Worm (Caenorhabditis elegans): ENCODE measurements around the gene col-150.

DNA sequence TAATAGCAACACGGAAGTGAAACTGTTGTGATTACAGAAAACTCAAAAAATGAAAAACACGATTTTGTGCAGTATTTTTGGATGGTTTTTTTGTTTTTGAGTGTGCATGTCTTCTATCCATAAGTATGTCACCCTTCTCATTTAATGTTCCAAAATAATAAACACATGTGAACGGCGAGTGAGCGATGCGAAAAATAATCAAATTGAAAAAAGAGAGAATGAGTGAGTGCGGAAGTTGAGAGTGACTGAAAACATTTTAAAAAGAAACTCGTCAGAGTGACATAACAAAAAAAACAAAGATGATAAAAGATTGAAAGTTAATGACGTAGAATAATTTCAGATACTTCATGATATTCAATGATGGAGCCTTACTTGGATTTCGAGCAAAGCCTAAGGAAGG lies 44.9 kb downstream of the col-150 start:
- TF ChIP-seq nhr-90 (tag; optimal IDR thresholded peaks at IDR 0.05; ENCODE audit: poor library complexity), result no peak
- no peak for TF ChIP-seq ama-1 (optimal IDR thresholded peaks at IDR 0.05)
- no peak for TF ChIP-seq C34B4.2 (tag; optimal IDR thresholded peaks at IDR 0.05)
- TF ChIP-seq nhr-77 (tag; optimal IDR thresholded peaks at IDR 0.05), result no peak
- no peak for TF ChIP-seq ceh-63 (GFP tag; optimal IDR thresholded peaks at IDR 0.05)
- TF ChIP-seq sox-4 (tag; optimal IDR thresholded peaks at IDR 0.05), result no peak
- TF ChIP-seq unc-62 (GFP tag; optimal IDR thresholded peaks at IDR 0.05), result no peak
- no peak for TF ChIP-seq fkh-10 (GFP tag; optimal IDR thresholded peaks at IDR 0.05)
- TF ChIP-seq unc-30 (tag; optimal IDR thresholded peaks at IDR 0.05), result no peak
- TF ChIP-seq mep-1 (tag; optimal IDR thresholded peaks at IDR 0.05), result no peak
- no peak for TF ChIP-seq ces-1 (GFP tag; optimal IDR thresholded peaks at IDR 0.05)
- TF ChIP-seq sup-37 (GFP tag; optimal IDR thresholded peaks at IDR 0.05), result no peak
- TF ChIP-seq nhr-47 (tag; optimal IDR thresholded peaks at IDR 0.05), result no peak
- TF ChIP-seq efl-1 (optimal IDR thresholded peaks at IDR 0.05), result no peak
- TF ChIP-seq efl-1 (GFP tag; optimal IDR thresholded peaks at IDR 0.05 in 1 of 2), result no peak
